Fruit fly (Drosophila melanogaster) whole organism: ENCODE measurements around the gene spel1.

Experiments
- CG8478 ChIP-seq: fragments of >200 bp; optimal IDR thresholded peaks from 2 replicates; lab custom pipeline; 2018; ENCODE audit warnings: inconsistent platforms
- pan ChIP-seq: fragments of >200 bp; optimal IDR thresholded peaks from 2 replicates; lab custom pipeline; 2017
- psq ChIP-seq: fragments of >200 bp; optimal IDR thresholded peaks from 2 replicates; lab custom pipeline; 2017
- usp ChIP-seq: fragments of >200 bp; optimal IDR thresholded peaks from 2 replicates; lab custom pipeline; 2017; ENCODE audit warnings: missing biosample characterization, missing genetic modification characterization, mixed read lengths

- TF ChIP-seq CG8478 (lab: Kevin White, UChicago) (no peak), pan (lab: Kevin White, UChicago) (no peak), psq (no peak), usp (no peak)
Observed at dm6 chr2L:14337940-14338339, 23.9 kb upstream of the spel1 start, which contains the start of gene CG15286.
